Fruit fly (Drosophila melanogaster): Measurements from ENCODE around the gene pths.
A peak's percentile ranks its signal among the peaks of the same experiment; 100 is the strongest.

The pths gene

DNA sequence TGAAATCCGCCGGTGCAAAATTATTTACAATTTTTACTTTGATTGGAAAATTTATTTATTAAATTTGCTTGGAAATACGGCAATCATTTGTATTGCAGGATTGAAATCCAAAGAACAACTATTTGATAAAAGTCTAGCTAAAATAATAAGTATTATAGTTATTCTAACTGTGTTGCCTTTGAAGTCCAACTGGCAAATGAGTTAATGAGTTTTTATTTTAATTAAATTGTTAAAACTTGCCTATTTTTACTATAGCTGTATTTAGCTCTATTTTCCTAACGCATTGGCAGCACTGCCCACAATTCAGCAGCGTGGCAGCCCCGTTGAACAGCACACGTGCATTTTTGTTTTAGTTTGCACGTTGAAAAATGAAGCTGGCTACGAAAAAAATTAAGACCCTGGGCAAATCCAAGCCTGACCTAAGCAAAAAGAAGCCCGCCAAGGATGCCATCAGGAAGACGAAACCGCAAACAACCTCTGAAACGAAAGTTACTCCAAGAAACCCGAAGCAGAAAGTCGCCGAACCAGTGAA is 20.3 kb downstream of the pths start, which contains the start of gene Noc2 (continued):
- peak; percentile 67 for TF ChIP-seq CG2678 (tag; optimal IDR thresholded peaks at IDR 0.05)
- TF ChIP-seq vnd (GFP tag; IDR thresholded peaks at IDR 0.05; ENCODE audit: partially characterized antibody) = no peak
- peak; percentile 58 for TF ChIP-seq CG2120 (GFP tag; optimal IDR thresholded peaks at IDR 0.05)
- TF ChIP-seq sna (GFP tag; IDR thresholded peaks at IDR 0.05; ENCODE audit: partially characterized antibody) = no peak
- TF ChIP-seq CG4730 (GFP tag; IDR thresholded peaks at IDR 0.05) = peak; percentile 20; the same call in 1 of the 2 replicates
- peak; percentile 44 for TF ChIP-seq CG17829 (tag; optimal IDR thresholded peaks at IDR 0.05)
- no peak for TF ChIP-seq HLHmδ (GFP tag; optimal IDR thresholded peaks at IDR 0.05)
- peak; percentile 56 for TF ChIP-seq Sox100B (GFP tag; optimal IDR thresholded peaks at IDR 0.05)
- no peak for TF ChIP-seq CG13287 (GFP tag; IDR thresholded peaks at IDR 0.05; ENCODE audit: partially characterized antibody)
- TF ChIP-seq CG7745 (tag; optimal IDR thresholded peaks at IDR 0.05) = no peak
- TF ChIP-seq CG11504 (tag; optimal IDR thresholded peaks at IDR 0.05) = peak; percentile 56
- peak; percentile 25 for TF ChIP-seq CG17385 (GFP tag; optimal IDR thresholded peaks at IDR 0.05)
- TF ChIP-seq tap (tag; optimal IDR thresholded peaks at IDR 0.05) = no peak
- no peak for TF ChIP-seq CG16813 (GFP tag; IDR thresholded peaks at IDR 0.05; ENCODE audit: partially characterized antibody)
- no peak for TF ChIP-seq aop (GFP tag; IDR thresholded peaks at IDR 0.05)
- TF ChIP-seq sens (GFP tag) = peak; percentile 39
- TF ChIP-seq gem (tag; optimal IDR thresholded peaks at IDR 0.05) = peak; percentile 65
- TF ChIP-seq slbo (GFP tag; IDR thresholded peaks at IDR 0.05) = peak; percentile 79
- TF ChIP-seq CG3726 (GFP tag; IDR thresholded peaks at IDR 0.05) = no peak
- no peak for TF ChIP-seq nerfin-1 (tag; optimal IDR thresholded peaks at IDR 0.05)
- peak; percentile 24 for TF ChIP-seq Usf (GFP tag; optimal IDR thresholded peaks at IDR 0.05)
- TF ChIP-seq Sox102F (GFP tag; optimal IDR thresholded peaks at IDR 0.05) = peak; percentile 39
- no peak for TF ChIP-seq slp2 (GFP tag; optimal IDR thresholded peaks at IDR 0.05)
- TF ChIP-seq B-H2 (GFP tag; optimal IDR thresholded peaks at IDR 0.05) = peak; percentile 7
- no peak for TF ChIP-seq CG10147 (GFP tag; optimal IDR thresholded peaks at IDR 0.05)
- peak; percentile 6; the same call in 1 of the 2 replicates for TF ChIP-seq ato (GFP tag; IDR thresholded peaks at IDR 0.05; ENCODE audit: partially characterized antibody)
- TF ChIP-seq CG10979 (tag; optimal IDR thresholded peaks at IDR 0.05) = peak; percentile 36
- peak; percentile 47 for TF ChIP-seq NfI (GFP tag; optimal IDR thresholded peaks at IDR 0.05)
- TF ChIP-seq CG12769 (tag; optimal IDR thresholded peaks at IDR 0.05) = peak; percentile 6
- no peak for TF ChIP-seq MTF-1 (GFP tag; optimal IDR thresholded peaks at IDR 0.05; ENCODE audit: borderline replicate concordance)
- peak; percentile 74 for TF ChIP-seq CG17361 (GFP tag; IDR thresholded peaks at IDR 0.05)
- peak; percentile 4 for TF ChIP-seq Fer1 (GFP tag; optimal IDR thresholded peaks at IDR 0.05)
- TF ChIP-seq zen (tag; optimal IDR thresholded peaks at IDR 0.05) = peak; percentile 6
- TF ChIP-seq danr (GFP tag; IDR thresholded peaks at IDR 0.05) = no peak
- TF ChIP-seq HLH4C (GFP tag; IDR thresholded peaks at IDR 0.05; ENCODE audit: partially characterized antibody) = no peak
- TF ChIP-seq CG12104 (GFP tag; optimal IDR thresholded peaks at IDR 0.05) = no peak
- TF ChIP-seq Atf-2 (GFP tag; optimal IDR thresholded peaks at IDR 0.05) = no peak
- TF ChIP-seq CG4404 (GFP tag; IDR thresholded peaks at IDR 0.05) = peak; percentile 30; the same call in 1 of the 2 replicates
- peak; percentile 45 for TF ChIP-seq CG33213 (GFP tag; optimal IDR thresholded peaks at IDR 0.05)
- TF ChIP-seq CG8765 (GFP tag; IDR thresholded peaks at IDR 0.05) = 0 out of 2 replicates have a peak, but pooled peaks have one; percentile 11
- TF ChIP-seq Hr51 (GFP tag; optimal IDR thresholded peaks at IDR 0.05) = peak in 1 of 2 experiments; percentile 43
- TF ChIP-seq sisA (GFP tag; IDR thresholded peaks at IDR 0.05) = peak; percentile 64
- peak; percentile 1 for TF ChIP-seq jumu (GFP tag; optimal IDR thresholded peaks at IDR 0.05)
- TF ChIP-seq prd (optimal IDR thresholded peaks at IDR 0.05) = no peak
- peak; percentile 72 for TF ChIP-seq prd (GFP tag; IDR thresholded peaks at IDR 0.05)
- TF ChIP-seq CG1529 (GFP tag; optimal IDR thresholded peaks at IDR 0.05) = no peak
- peak; percentile 60 for TF ChIP-seq CoRest (tag; optimal IDR thresholded peaks at IDR 0.05)
- peak; percentile 72 for TF ChIP-seq Rx (GFP tag; IDR thresholded peaks at IDR 0.05)
- peak; percentile 31 for TF ChIP-seq pho (GFP tag; optimal IDR thresholded peaks at IDR 0.05)
- TF ChIP-seq Optix (GFP tag; IDR thresholded peaks at IDR 0.05) = no peak
